Fruit fly (Drosophila melanogaster) whole organism, wandering third instar larva: ENCODE results near the gene CG3630.

Experiments
- Abd-B ChIP-seq: fragments of >200 bp; optimal IDR thresholded peaks from 2 replicates; lab custom pipeline; 2017; ENCODE audit warnings: missing biosample characterization, missing genetic modification characterization
- CG32264 ChIP-seq: fragments of 200-800 bp; sonication (Bioruptor generic); optimal IDR thresholded peaks from 2 replicates; lab custom pipeline; 2016; ENCODE audit warnings: missing biosample characterization, missing genetic modification characterization
- CG9705 ChIP-seq: fragments of 200-800 bp; sonication (Bioruptor generic); optimal IDR thresholded peaks from 2 replicates; lab custom pipeline; 2018; ENCODE audit warnings: missing biosample characterization, mild to moderate bottlenecking, missing genetic modification characterization
- CrebA ChIP-seq: fragments of 200-800 bp; sonication (Bioruptor generic); optimal IDR thresholded peaks from 2 replicates; lab custom pipeline; 2016; ENCODE audit warnings: missing biosample characterization, mild to moderate bottlenecking, missing genetic modification characterization, borderline replicate concordance
- Dfd ChIP-seq: fragments of >200 bp; optimal IDR thresholded peaks from 2 replicates; lab custom pipeline; 2017; ENCODE audit warnings: missing biosample characterization, missing genetic modification characterization
- Dif ChIP-seq: fragments of 200-275, 200-300 bp; sonication (Bioruptor generic); optimal IDR thresholded peaks from 2 replicates; lab custom pipeline; 2018; ENCODE audit warnings: missing biosample characterization, missing genetic modification characterization; ENCODE audit not compliant: partially characterized antibody
- GATAd ChIP-seq: sonication (Bioruptor generic); optimal IDR thresholded peaks from 2 replicates; lab custom pipeline; 2016; ENCODE audit warnings: missing biosample characterization, missing genetic modification characterization
- HLH106 ChIP-seq: fragments of 200-800 bp; optimal IDR thresholded peaks from 3 replicates; lab custom pipeline; 2019; ENCODE audit warnings: missing biosample characterization, mild to moderate bottlenecking, missing genetic modification characterization, moderate library complexity
- Hnf4 ChIP-seq: fragments of 200-800 bp; sonication (Bioruptor generic); optimal IDR thresholded peaks from 2 replicates; lab custom pipeline; 2016; ENCODE audit warnings: missing biosample characterization, mild to moderate bottlenecking, missing genetic modification characterization
- Hr78 ChIP-seq: fragments of >200 bp; optimal IDR thresholded peaks from 2 replicates; lab custom pipeline; 2017; ENCODE audit warnings: missing biosample characterization, missing genetic modification characterization
- Hr83 ChIP-seq: fragments of 200-300 bp; sonication (Bioruptor generic); optimal IDR thresholded peaks from 2 replicates; lab custom pipeline; 2016; ENCODE audit warnings: missing biosample characterization, mild to moderate bottlenecking, missing genetic modification characterization, moderate library complexity; ENCODE audit not compliant: poor library complexity, severe bottlenecking
- Jra ChIP-seq: sonication (Bioruptor generic); optimal IDR thresholded peaks from 2 replicates; lab custom pipeline; 2016; ENCODE audit warnings: missing biosample characterization, missing genetic modification characterization
- Mio ChIP-seq: sonication (Bioruptor generic); optimal IDR thresholded peaks from 2 replicates; lab custom pipeline; 2016; ENCODE audit warnings: missing biosample characterization, missing genetic modification characterization
- Myc ChIP-seq: fragments of >200 bp; optimal IDR thresholded peaks from 2 replicates; lab custom pipeline; 2017
- N ChIP-seq: fragments of >200 bp; optimal IDR thresholded peaks from 2 replicates; lab custom pipeline; 2018; ENCODE audit warnings: missing biosample characterization, missing external identifiers, missing genetic modification characterization
- OdsH ChIP-seq: fragments of 200-800 bp; sonication (Bioruptor generic); optimal IDR thresholded peaks from 2 replicates; lab custom pipeline; 2016; ENCODE audit warnings: missing biosample characterization, mild to moderate bottlenecking, missing genetic modification characterization
- Rel ChIP-seq, 2 experiments: fragments of 200-800 bp; sonication (Bioruptor generic) in 1 of 2; optimal IDR thresholded peaks; 2 replicates in 1 of 2; 3 replicates in 1 of 2; lab custom pipeline; 2016 to 2019; ENCODE audit warnings: mild to moderate bottlenecking in 2 of 2, missing biosample characterization in 2 of 2, missing genetic modification characterization in 2 of 2, moderate library complexity in 1 of 2
- Sp1 ChIP-seq: fragments of 200-800 bp; sonication (Bioruptor generic); optimal IDR thresholded peaks from 3 replicates; lab custom pipeline; 2019; ENCODE audit warnings: missing biosample characterization, mild to moderate bottlenecking, missing genetic modification characterization, moderate library complexity
- Vsx2 ChIP-seq: fragments of 200-300, 225-300 bp; sonication (Bioruptor generic); optimal IDR thresholded peaks from 2 replicates; lab custom pipeline; 2018; ENCODE audit warnings: missing biosample characterization, missing genetic modification characterization; ENCODE audit not compliant: partially characterized antibody
- br ChIP-seq: fragments of 200-800 bp; sonication (Bioruptor generic); optimal IDR thresholded peaks from 2 replicates; lab custom pipeline; 2016; ENCODE audit warnings: missing biosample characterization, missing genetic modification characterization
- brk ChIP-seq: fragments of 200-800 bp; sonication (Bioruptor generic); optimal IDR thresholded peaks from 2 replicates; lab custom pipeline; 2016; ENCODE audit warnings: missing biosample characterization, mild to moderate bottlenecking, missing genetic modification characterization
- dl ChIP-seq, 2 experiments: fragments of 175-275, 200-275 bp in 1 of 2; fragments of 200-275 bp in 1 of 2; sonication (Bioruptor generic); optimal IDR thresholded peaks; lab custom pipeline; 2018; ENCODE audit warnings: mild to moderate bottlenecking in 2 of 2, missing biosample characterization in 2 of 2, missing genetic modification characterization in 2 of 2, moderate library complexity in 2 of 2; ENCODE audit not compliant: partially characterized antibody in 2 of 2, insufficient read depth in 1 of 2
- dmrt93B ChIP-seq: fragments of 200-800 bp; sonication (Bioruptor generic); optimal IDR thresholded peaks from 2 replicates; lab custom pipeline; 2018; ENCODE audit warnings: missing biosample characterization, mild to moderate bottlenecking, missing genetic modification characterization
- dsf ChIP-seq: sonication (Bioruptor generic); optimal IDR thresholded peaks from 2 replicates; lab custom pipeline; 2016; ENCODE audit warnings: missing biosample characterization, missing genetic modification characterization, borderline replicate concordance
- ey ChIP-seq: fragments of 200-800 bp; sonication (Bioruptor generic); optimal IDR thresholded peaks from 2 replicates; lab custom pipeline; 2016; ENCODE audit warnings: missing biosample characterization, missing genetic modification characterization
- foxo ChIP-seq, 2 experiments: fragments of 200-800 bp; sonication (Bioruptor generic); optimal IDR thresholded peaks; 2 replicates in 1 of 2; 3 replicates in 1 of 2; lab custom pipeline; 2016 to 2017; ENCODE audit warnings: missing biosample characterization in 2 of 2, missing genetic modification characterization in 2 of 2
- fru ChIP-seq: fragments of 200-800 bp; sonication (Bioruptor generic); optimal IDR thresholded peaks from 3 replicates; lab custom pipeline; 2016; ENCODE audit warnings: missing biosample characterization, mild to moderate bottlenecking, missing genetic modification characterization
- h ChIP-seq: fragments of 200-800 bp; sonication (Bioruptor generic); optimal IDR thresholded peaks from 3 replicates; lab custom pipeline; 2016; ENCODE audit warnings: missing biosample characterization, mild to moderate bottlenecking, missing genetic modification characterization
- jim ChIP-seq: fragments of 175-275, 200-325 bp; sonication (Bioruptor generic); optimal IDR thresholded peaks from 2 replicates; lab custom pipeline; 2016; ENCODE audit warnings: missing biosample characterization, mild to moderate bottlenecking, missing genetic modification characterization
- lola ChIP-seq: fragments of >200 bp; optimal IDR thresholded peaks from 2 replicates; lab custom pipeline; 2017; ENCODE audit warnings: missing biosample characterization, missing genetic modification characterization
- pan ChIP-seq: fragments of >200 bp; optimal IDR thresholded peaks from 2 replicates; lab custom pipeline; 2017
- psq ChIP-seq: fragments of 200-800 bp; sonication (Bioruptor generic); optimal IDR thresholded peaks from 3 replicates; lab custom pipeline; 2017; ENCODE audit warnings: missing biosample characterization, mild to moderate bottlenecking, missing genetic modification characterization, moderate library complexity
- rgr ChIP-seq: fragments of 200-800 bp; sonication (Bioruptor generic); optimal IDR thresholded peaks from 3 replicates; lab custom pipeline; 2016; ENCODE audit warnings: missing biosample characterization, mild to moderate bottlenecking, missing genetic modification characterization
- sage ChIP-seq: fragments of 200-800 bp; sonication (Bioruptor generic); optimal IDR thresholded peaks from 2 replicates; lab custom pipeline; 2016; ENCODE audit warnings: missing biosample characterization, mild to moderate bottlenecking, missing genetic modification characterization
- sv ChIP-seq: fragments of 200-800 bp; sonication (Bioruptor generic); optimal IDR thresholded peaks from 3 replicates; lab custom pipeline; 2016; ENCODE audit warnings: missing biosample characterization, missing genetic modification characterization
- tai ChIP-seq: sonication (Bioruptor generic); optimal IDR thresholded peaks from 2 replicates; lab custom pipeline; 2016; ENCODE audit warnings: missing biosample characterization, missing genetic modification characterization
- usp ChIP-seq: fragments of >200 bp; optimal IDR thresholded peaks from 2 replicates; lab custom pipeline; 2017; ENCODE audit warnings: missing biosample characterization, missing genetic modification characterization
- woc ChIP-seq: sonication (Bioruptor generic); optimal IDR thresholded peaks from 2 replicates; lab custom pipeline; 2016; ENCODE audit warnings: missing biosample characterization, mild to moderate bottlenecking, missing genetic modification characterization

The CG3630 gene

dm6 chrX:2141854-2142216, 20.2 kb upstream of the CG3630 start:
- TF ChIP-seq lola (no peak), Dif (no peak), sv (GFP tag; lab: Kevin White, UChicago) (peak; percentile 44), Vsx2 (no peak), Rel (GFP tag; optimal IDR thresholded peaks at IDR 0.05; lab: Kevin White, UChicago) (no peak), Rel (tag; optimal IDR thresholded peaks at IDR 0.05; lab: Kevin White, UChicago) (peak; percentile 35), foxo (GFP tag; optimal IDR thresholded peaks at IDR 0.05; lab: Kevin White, UChicago) (peak in 1 of 2 experiments; percentile 53), ey (no peak), Hr78 (GFP tag; lab: Kevin White, UChicago) (no peak), woc (GFP tag; lab: Kevin White, UChicago) (peak; percentile 31), dsf (GFP tag; lab: Kevin White, UChicago) (peak; percentile 28), br (peak; percentile 64), Hnf4 (peak; percentile 61), dl (GFP tag; optimal IDR thresholded peaks at IDR 0.05; lab: Kevin White, UChicago; ENCODE audit: insufficient read depth in 1 of 2, partially characterized antibody in 2 of 2) (no peak), tai (GFP tag; lab: Kevin White, UChicago) (no peak), rgr (GFP tag; lab: Kevin White, UChicago) (peak; percentile 68), N (GFP tag; lab: Kevin White, UChicago) (no peak), Sp1 (GFP tag; lab: Kevin White, UChicago) (peak; percentile 46), Abd-B (GFP tag; lab: Kevin White, UChicago) (no peak), h (GFP tag; lab: Kevin White, UChicago) (peak; percentile 74), pan (lab: Kevin White, UChicago) (no peak), HLH106 (tag; lab: Kevin White, UChicago) (peak; percentile 63), GATAd (GFP tag; lab: Kevin White, UChicago) (peak; percentile 5), sage (GFP tag; lab: Kevin White, UChicago) (peak; percentile 64), brk (GFP tag; lab: Kevin White, UChicago) (no peak), Jra (GFP tag; lab: Kevin White, UChicago) (peak; percentile 69), CrebA (GFP tag; lab: Kevin White, UChicago) (no peak), Dfd (no peak), jim (GFP tag; lab: Kevin White, UChicago) (peak; percentile 23), fru (GFP tag; lab: Kevin White, UChicago) (peak; percentile 44), Hr83 (GFP tag; lab: Kevin White, UChicago) (peak; percentile 90), CG32264 (GFP tag; lab: Kevin White, UChicago) (peak; percentile 33), psq (GFP tag; lab: Kevin White, UChicago) (peak; percentile 31), Mio (GFP tag; lab: Kevin White, UChicago) (no peak), Myc (no peak), dmrt93B (GFP tag; lab: Kevin White, UChicago) (peak; percentile 7), CG9705 (peak; percentile 3), OdsH (no peak), usp (GFP tag; lab: Kevin White, UChicago) (no peak)

dm6 chrX:2142275-2142934, 19.6 kb upstream of the CG3630 start:
- TF ChIP-seq HLH106 (tag; lab: Kevin White, UChicago): no peak
- no peak for TF ChIP-seq Rel (GFP tag; optimal IDR thresholded peaks at IDR 0.05; lab: Kevin White, UChicago)
- TF ChIP-seq Rel (tag; optimal IDR thresholded peaks at IDR 0.05; lab: Kevin White, UChicago): peak; percentile 96

dm6 chrX:2142935-2143312, 19.1 kb upstream of the CG3630 start:
- TF ChIP-seq br (no peak), Hr83 (GFP tag; lab: Kevin White, UChicago) (no peak), Vsx2 (no peak), Hnf4 (no peak), Hr78 (GFP tag; lab: Kevin White, UChicago) (no peak), dsf (GFP tag; lab: Kevin White, UChicago) (no peak), tai (GFP tag; lab: Kevin White, UChicago) (no peak), fru (GFP tag; lab: Kevin White, UChicago) (no peak), Dif (no peak), Mio (GFP tag; lab: Kevin White, UChicago) (no peak), N (GFP tag; lab: Kevin White, UChicago) (no peak), lola (no peak), brk (GFP tag; lab: Kevin White, UChicago) (no peak), dl (GFP tag; optimal IDR thresholded peaks at IDR 0.05; lab: Kevin White, UChicago; ENCODE audit: insufficient read depth in 1 of 2, partially characterized antibody in 2 of 2) (no peak), ey (no peak), rgr (GFP tag; lab: Kevin White, UChicago) (no peak), Jra (GFP tag; lab: Kevin White, UChicago) (no peak), usp (GFP tag; lab: Kevin White, UChicago) (no peak), sv (GFP tag; lab: Kevin White, UChicago) (no peak), Dfd (no peak)
